Worm (Caenorhabditis elegans) whole organism, midembryonic: Measurements from ENCODE around the gene srlf-9.

Experiments used
- T22C8.4 ChIP-seq: fragments of 200-800 bp; sonication (Bioruptor generic); IDR thresholded peaks from 2 replicates; pipeline ENCODE4 v1.3.6; 2022; ENCODE audit warnings: missing genetic modification characterization, missing compliant biosample characterization
- cog-1 ChIP-seq: sonication (generic microtip); optimal IDR thresholded peaks from 2 replicates; lab custom pipeline; 2016; ENCODE audit warnings: missing genetic modification characterization, missing compliant biosample characterization
- flt-1 ChIP-seq: fragments of 200-800 bp; sonication (Bioruptor generic); IDR thresholded peaks from 2 replicates; pipeline ENCODE4 v1.3.6; 2022; ENCODE audit warnings: missing genetic modification characterization, missing compliant biosample characterization
- klf-2 ChIP-seq: fragments of 200-800 bp; sonication (Bioruptor generic); conservative IDR thresholded peaks from 2 replicates; pipeline ENCODE4 v1.3.6; 2022; ENCODE audit warnings: missing genetic modification reagents, missing genetic modification characterization, missing compliant biosample characterization
- med-1 ChIP-seq: sonication (generic microtip); optimal IDR thresholded peaks from 2 replicates; lab custom pipeline; 2017; ENCODE audit warnings: missing genetic modification characterization, mild to moderate bottlenecking, missing compliant biosample characterization, antibody characterized with exemption, missing genetic modification reagents; ENCODE audit not compliant: insufficient read depth
- ref-1 ChIP-seq: fragments of 200-800 bp; sonication (Bioruptor generic); conservative IDR thresholded peaks from 2 replicates; pipeline ENCODE4 v1.3.6; 2022; ENCODE audit warnings: missing genetic modification reagents, missing genetic modification characterization, missing compliant biosample characterization
- tab-1 ChIP-seq: fragments of 200-800 bp; sonication (Bioruptor generic); IDR thresholded peaks from 2 replicates; pipeline ENCODE4 v1.3.6; 2022; ENCODE audit warnings: missing genetic modification characterization, missing compliant biosample characterization
- ztf-23 ChIP-seq: fragments of 200-800 bp; sonication (Bioruptor generic); IDR thresholded peaks from 2 replicates; pipeline ENCODE4 v1.3.6; 2022; ENCODE audit warnings: missing genetic modification reagents, missing genetic modification characterization, missing compliant biosample characterization
- ztf-29 ChIP-seq: fragments of 200-800 bp; sonication (Bioruptor generic); IDR thresholded peaks from 2 replicates; pipeline ENCODE4 v1.3.6; 2022; ENCODE audit warnings: missing genetic modification reagents, missing genetic modification characterization, missing compliant biosample characterization

Gene srlf-9

DNA sequence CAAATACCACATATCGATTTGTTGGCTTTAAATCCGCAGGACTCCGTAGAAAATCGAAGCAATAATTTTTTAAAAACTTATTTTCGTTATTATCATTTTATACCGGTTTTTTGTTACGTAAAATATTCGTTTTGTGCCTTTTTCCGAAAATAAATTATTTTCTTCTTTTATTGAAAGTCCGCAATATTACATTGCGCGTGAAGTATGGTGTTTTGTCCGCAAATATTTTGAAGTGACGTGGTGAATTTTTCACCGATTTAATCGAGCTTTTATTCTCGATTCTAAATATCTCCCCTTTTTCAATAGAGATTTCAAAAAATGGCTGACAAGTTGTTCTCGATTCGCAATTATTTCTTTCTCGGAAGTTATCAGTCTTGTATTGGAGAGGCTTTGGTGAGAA lies 24.5 kb upstream of the srlf-9 start, which contains the start of gene cope-1:
Gene cope-1, plus strand, starts transcription at position 229 of the 400 bp plus-strand sequence.
- TF ChIP-seq flt-1 (GFP tag; lab: Robert Waterston, UW) (no peak), med-1 (GFP tag; lab: Kevin White, UChicago) (no peak), T22C8.4 (GFP tag; lab: Robert Waterston, UW) (no peak), ref-1 (GFP tag; lab: Robert Waterston, UW) (no peak), klf-2 (GFP tag; lab: Robert Waterston, UW) (no peak), tab-1 (GFP tag; lab: Robert Waterston, UW) (no peak), cog-1 (tag; lab: Kevin White, UChicago) (no peak), ztf-23 (GFP tag; lab: Robert Waterston, UW) (no peak), ztf-29 (GFP tag; lab: Robert Waterston, UW) (no peak)

DNA sequence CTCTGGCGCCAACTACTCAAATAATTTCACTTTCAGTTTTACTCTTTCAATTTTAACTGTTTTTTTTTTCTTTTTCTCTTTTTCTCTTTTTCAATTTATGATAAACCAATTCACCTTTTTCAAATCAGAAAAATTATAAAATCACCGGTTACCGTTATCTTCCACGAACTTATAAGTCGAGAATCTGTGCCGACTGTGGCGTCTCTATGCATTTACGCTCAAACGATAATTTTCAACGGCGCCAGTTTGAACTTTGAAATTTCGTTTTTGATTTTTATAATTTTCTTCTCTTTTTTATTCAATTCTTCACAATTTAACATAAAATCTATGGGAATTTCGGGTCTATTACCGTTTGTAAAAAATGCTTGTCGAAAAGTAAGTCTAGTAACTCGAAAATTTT lies 21.8 kb upstream of the srlf-9 start, which contains the start of gene exo-1:
Gene exo-1, plus strand, starts transcription at position 101 of the 400 bp plus-strand sequence.
- TF ChIP-seq T22C8.4 (GFP tag; lab: Robert Waterston, UW), result no peak
- no peak for TF ChIP-seq ztf-29 (GFP tag; lab: Robert Waterston, UW)
- no peak for TF ChIP-seq cog-1 (tag; lab: Kevin White, UChicago)
- no peak for TF ChIP-seq med-1 (GFP tag; lab: Kevin White, UChicago)
- TF ChIP-seq flt-1 (GFP tag; lab: Robert Waterston, UW), result no peak
- no peak for TF ChIP-seq tab-1 (GFP tag; lab: Robert Waterston, UW)
- no peak for TF ChIP-seq klf-2 (GFP tag; lab: Robert Waterston, UW)
- TF ChIP-seq ref-1 (GFP tag; lab: Robert Waterston, UW), result no peak
- no peak for TF ChIP-seq ztf-23 (GFP tag; lab: Robert Waterston, UW)

DNA sequence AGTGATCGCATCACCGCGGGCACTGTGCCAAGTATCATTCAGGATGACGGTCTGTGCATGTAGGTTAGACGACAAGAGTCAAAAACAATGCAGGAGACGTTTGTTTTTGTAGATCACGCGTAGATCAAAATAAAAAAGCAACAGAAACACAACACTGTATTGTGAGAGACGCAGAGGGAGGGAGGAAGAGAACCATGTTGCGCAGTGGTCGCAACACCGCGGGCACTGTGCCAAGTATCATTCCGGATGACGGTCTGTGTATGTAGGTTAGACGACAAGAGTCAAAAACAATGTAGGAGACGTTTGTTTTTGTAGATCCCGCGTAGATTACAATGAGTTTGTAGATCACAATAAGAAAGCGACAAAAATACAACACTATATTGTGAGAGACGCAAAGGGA lies 17.4 kb upstream of the srlf-9 start:
- TF ChIP-seq tab-1 (GFP tag; lab: Robert Waterston, UW) (no peak), ztf-23 (GFP tag; lab: Robert Waterston, UW) (no peak), ztf-29 (GFP tag; lab: Robert Waterston, UW) (no peak), T22C8.4 (GFP tag; lab: Robert Waterston, UW) (no peak)

DNA sequence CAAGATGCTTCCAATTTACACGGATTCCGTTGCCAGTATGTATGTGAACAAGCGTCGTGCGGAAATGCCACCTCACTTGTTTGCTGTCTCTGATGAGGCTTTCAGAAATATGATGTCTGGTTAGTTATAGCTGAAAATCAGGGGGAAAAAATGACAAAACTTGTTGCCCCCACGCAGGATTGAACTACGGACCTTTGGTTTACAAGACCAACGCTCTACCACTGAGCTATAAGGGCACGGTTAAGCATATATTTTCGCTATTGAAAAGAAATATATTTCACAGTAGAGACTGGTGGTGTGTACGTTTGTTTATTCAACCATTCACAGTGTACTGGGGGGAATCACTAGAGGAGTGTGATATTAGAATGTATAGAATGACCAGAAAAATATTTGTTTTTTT lies 9.6 kb upstream of the srlf-9 start:
- TF ChIP-seq med-1 (GFP tag; lab: Kevin White, UChicago) (no peak), cog-1 (tag; lab: Kevin White, UChicago) (no peak), ztf-23 (GFP tag; lab: Robert Waterston, UW) (no peak), flt-1 (GFP tag; lab: Robert Waterston, UW) (no peak), ztf-29 (GFP tag; lab: Robert Waterston, UW) (no peak), T22C8.4 (GFP tag; lab: Robert Waterston, UW) (no peak), tab-1 (GFP tag; lab: Robert Waterston, UW) (no peak), ref-1 (GFP tag; lab: Robert Waterston, UW) (no peak), klf-2 (GFP tag; lab: Robert Waterston, UW) (no peak)

DNA sequence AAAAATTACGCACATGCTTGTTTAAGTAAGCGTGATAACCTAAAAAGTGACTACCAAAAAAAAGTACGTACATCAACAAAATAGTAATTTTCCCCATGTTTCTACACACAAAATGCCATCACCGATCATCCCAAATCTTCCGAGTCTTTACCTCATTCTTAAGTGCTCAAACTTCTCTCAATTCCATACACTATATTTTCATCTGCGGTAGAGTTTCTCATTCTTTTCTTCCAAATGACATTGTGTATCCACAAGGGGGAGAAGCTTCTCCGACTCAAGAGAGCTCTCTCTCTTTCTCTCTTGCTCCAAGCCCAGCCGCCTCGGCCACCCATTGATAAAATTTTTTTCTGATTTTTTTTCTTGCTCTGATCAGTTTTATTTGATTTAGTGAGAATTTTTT lies 7.9 kb upstream of the srlf-9 start, which contains the start of gene myo-6:
Gene myo-6, plus strand, starts transcription at position 301 of the 400 bp plus-strand sequence.
- TF ChIP-seq klf-2 (GFP tag; lab: Robert Waterston, UW), result no peak
- TF ChIP-seq tab-1 (GFP tag; lab: Robert Waterston, UW), result no peak
- no peak for TF ChIP-seq T22C8.4 (GFP tag; lab: Robert Waterston, UW)
- no peak for TF ChIP-seq ztf-29 (GFP tag; lab: Robert Waterston, UW)
- no peak for TF ChIP-seq ztf-23 (GFP tag; lab: Robert Waterston, UW)
- no peak for TF ChIP-seq flt-1 (GFP tag; lab: Robert Waterston, UW)
- TF ChIP-seq ref-1 (GFP tag; lab: Robert Waterston, UW), result no peak
- TF ChIP-seq med-1 (GFP tag; lab: Kevin White, UChicago), result no peak

DNA sequence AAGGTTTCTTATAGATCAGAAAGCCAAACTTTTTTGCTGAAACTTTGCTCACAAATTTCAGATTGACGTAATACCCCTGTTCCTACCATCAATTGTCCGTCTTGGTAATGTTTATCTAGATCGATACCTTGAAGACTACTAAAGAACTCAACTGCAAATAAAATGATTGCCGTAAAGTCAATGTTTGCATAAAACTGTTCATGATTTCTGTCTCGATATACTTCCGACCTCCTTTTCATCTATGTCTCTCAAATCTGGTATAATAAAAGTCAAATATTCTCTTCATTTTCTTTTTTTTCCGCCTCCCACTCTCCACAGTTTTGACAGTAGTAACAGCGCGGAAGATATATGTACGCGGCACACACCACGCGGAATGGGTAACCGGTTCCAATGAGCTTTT lies 3.9 kb upstream of the srlf-9 start, which contains the start of gene nas-1:
Gene nas-1, plus strand, starts transcription at position 301 of the 400 bp plus-strand sequence.
- no peak for TF ChIP-seq ztf-29 (GFP tag; lab: Robert Waterston, UW)
- TF ChIP-seq ref-1 (GFP tag; lab: Robert Waterston, UW), result no peak
- TF ChIP-seq ztf-23 (GFP tag; lab: Robert Waterston, UW), result no peak
- no peak for TF ChIP-seq T22C8.4 (GFP tag; lab: Robert Waterston, UW)
- TF ChIP-seq klf-2 (GFP tag; lab: Robert Waterston, UW), result no peak
- TF ChIP-seq flt-1 (GFP tag; lab: Robert Waterston, UW), result no peak

DNA sequence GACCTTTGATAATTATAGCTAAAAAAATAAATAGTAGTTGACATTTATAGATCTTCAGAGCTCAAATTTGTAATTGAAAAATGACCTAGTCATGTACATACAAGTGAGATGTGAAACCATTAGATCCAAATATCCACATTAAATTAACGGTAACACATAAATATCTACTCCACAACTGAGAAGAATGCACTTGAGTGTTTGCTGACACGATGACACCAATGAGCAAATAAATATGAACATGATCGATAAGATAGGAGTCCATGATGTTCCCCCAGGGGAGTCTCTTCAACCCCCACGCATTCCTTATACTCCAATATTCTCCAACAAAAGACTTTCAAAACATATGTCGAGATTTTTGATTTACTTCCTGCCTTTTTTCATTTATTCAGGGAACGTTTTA lies 2.8 kb upstream of the srlf-9 start, which contains the start of gene ttr-52:
Gene ttr-52, plus strand, starts transcription at position 301 of the 400 bp plus-strand sequence.
- TF ChIP-seq klf-2 (GFP tag; lab: Robert Waterston, UW) (no peak), flt-1 (GFP tag; lab: Robert Waterston, UW) (no peak), ztf-29 (GFP tag; lab: Robert Waterston, UW) (no peak), tab-1 (GFP tag; lab: Robert Waterston, UW) (no peak), cog-1 (tag; lab: Kevin White, UChicago) (no peak), med-1 (GFP tag; lab: Kevin White, UChicago) (no peak), ref-1 (GFP tag; lab: Robert Waterston, UW) (no peak), ztf-23 (GFP tag; lab: Robert Waterston, UW) (no peak), T22C8.4 (GFP tag; lab: Robert Waterston, UW) (no peak)

DNA sequence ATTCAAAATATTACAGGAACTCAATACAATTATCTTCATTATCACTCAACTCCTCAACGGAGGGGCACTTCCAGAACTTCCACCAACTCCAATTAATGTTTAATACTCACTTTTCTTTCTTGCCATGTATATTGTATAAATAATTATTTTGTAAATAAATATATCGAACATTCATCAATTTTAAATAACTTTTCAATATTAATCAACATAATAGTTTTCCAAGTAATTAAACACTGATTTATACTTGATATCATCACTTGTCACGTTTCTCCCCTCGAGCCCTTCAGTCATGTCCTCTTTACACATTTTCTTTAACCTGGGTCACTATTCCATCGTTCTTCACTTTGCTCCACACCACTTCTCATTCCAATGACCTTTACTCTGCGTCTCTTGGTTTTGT lies 1.4 kb upstream of the srlf-9 start, which contains the start of gene mig-18:
Gene mig-18, plus strand, starts transcription at position 301 of the 400 bp plus-strand sequence.
- TF ChIP-seq ztf-29 (GFP tag; lab: Robert Waterston, UW), result no peak
- TF ChIP-seq klf-2 (GFP tag; lab: Robert Waterston, UW), result no peak
- TF ChIP-seq ztf-23 (GFP tag; lab: Robert Waterston, UW), result no peak
- no peak for TF ChIP-seq tab-1 (GFP tag; lab: Robert Waterston, UW)
- no peak for TF ChIP-seq ref-1 (GFP tag; lab: Robert Waterston, UW)
- TF ChIP-seq T22C8.4 (GFP tag; lab: Robert Waterston, UW), result no peak
- TF ChIP-seq cog-1 (tag; lab: Kevin White, UChicago), result no peak
- no peak for TF ChIP-seq med-1 (GFP tag; lab: Kevin White, UChicago)
- TF ChIP-seq flt-1 (GFP tag; lab: Robert Waterston, UW), result no peak

DNA sequence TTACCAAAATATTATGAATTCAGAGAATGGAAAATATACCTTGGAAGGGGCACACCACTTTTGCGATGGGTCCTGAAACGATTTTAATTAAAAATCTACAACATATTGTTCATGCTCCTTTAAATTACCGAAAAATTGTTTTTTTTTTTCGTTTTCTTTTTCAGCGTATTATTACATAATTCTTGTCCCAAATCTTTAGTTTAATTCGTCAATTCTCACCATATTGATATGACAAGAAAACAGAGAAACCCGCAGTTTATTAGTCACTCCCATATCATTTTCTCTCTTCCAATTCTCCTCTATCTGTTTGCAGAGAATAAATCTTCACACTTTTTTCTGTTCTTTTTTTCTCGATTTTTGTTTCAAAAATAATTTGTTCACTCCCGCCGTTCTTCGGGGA lies 6.3 kb downstream of the srlf-9 start, which contains the start of gene F11F1.1:
Gene F11F1.1, plus strand, starts transcription at position 301 of the 400 bp plus-strand sequence.
- no peak for TF ChIP-seq T22C8.4 (GFP tag; lab: Robert Waterston, UW)
- TF ChIP-seq med-1 (GFP tag; lab: Kevin White, UChicago), result no peak
- no peak for TF ChIP-seq klf-2 (GFP tag; lab: Robert Waterston, UW)
- TF ChIP-seq ztf-23 (GFP tag; lab: Robert Waterston, UW), result no peak
- no peak for TF ChIP-seq cog-1 (tag; lab: Kevin White, UChicago)
- no peak for TF ChIP-seq ref-1 (GFP tag; lab: Robert Waterston, UW)
- TF ChIP-seq flt-1 (GFP tag; lab: Robert Waterston, UW), result no peak
- no peak for TF ChIP-seq tab-1 (GFP tag; lab: Robert Waterston, UW)
- no peak for TF ChIP-seq ztf-29 (GFP tag; lab: Robert Waterston, UW)
